Fruit fly (Drosophila melanogaster): ENCODE results near the gene Yp3.

- TF ChIP-seq cnc (optimal IDR thresholded peaks at IDR 0.05) (no peak), toe (GFP tag; optimal IDR thresholded peaks at IDR 0.05) (no peak), ovo (GFP tag; optimal IDR thresholded peaks at IDR 0.05) (no peak), CG33017 (tag; optimal IDR thresholded peaks at IDR 0.05) (no peak), CG1620 (GFP tag; optimal IDR thresholded peaks at IDR 0.05) (no peak), CG5204 (GFP tag; optimal IDR thresholded peaks at IDR 0.05) (no peak), cic (GFP tag; optimal IDR thresholded peaks at IDR 0.05) (no peak), CG7101 (tag; optimal IDR thresholded peaks at IDR 0.05) (no peak)
These were observed 5.9 kb downstream of the Yp3 start for dm6 chrX:13765217-13765616.
